Fruit fly (Drosophila melanogaster) whole organism, prepupa: ENCODE data around the gene rdgA.

Experiments used
- Blimp-1 ChIP-seq: fragments of 200-800 bp; sonication (Bioruptor generic); optimal IDR thresholded peaks from 3 replicates; lab custom pipeline; 2017; ENCODE audit warnings: missing biosample characterization, missing genetic modification characterization, mild to moderate bottlenecking, moderate library complexity, missing genetic modification reagents
- CG10631 ChIP-seq: fragments of 200-800 bp; sonication (Bioruptor generic); optimal IDR thresholded peaks from 2 replicates; lab custom pipeline; 2016; ENCODE audit warnings: missing biosample characterization, missing genetic modification characterization
- CG10669 ChIP-seq: fragments of 200-800 bp; sonication (Bioruptor generic); optimal IDR thresholded peaks from 3 replicates; lab custom pipeline; 2018; ENCODE audit warnings: missing biosample characterization, mild to moderate bottlenecking, missing genetic modification characterization, moderate library complexity
- CG11762 ChIP-seq: fragments of 200-800 bp; sonication (Bioruptor generic); optimal IDR thresholded peaks from 3 replicates; lab custom pipeline; 2016; ENCODE audit warnings: missing biosample characterization, missing genetic modification characterization; ENCODE audit not compliant: insufficient read depth
- CG11902 ChIP-seq: fragments of 200-800 bp; sonication (Bioruptor generic); optimal IDR thresholded peaks from 3 replicates; lab custom pipeline; 2016; ENCODE audit warnings: missing biosample characterization, missing genetic modification characterization
- CG1621 ChIP-seq: fragments of 200-800 bp; sonication (Bioruptor generic); optimal IDR thresholded peaks from 3 replicates; lab custom pipeline; 2018; ENCODE audit warnings: missing biosample characterization, mild to moderate bottlenecking, missing genetic modification characterization
- CG4318 ChIP-seq: fragments of 200-800 bp; sonication (Bioruptor generic); optimal IDR thresholded peaks from 3 replicates; lab custom pipeline; 2017; ENCODE audit warnings: missing biosample characterization, mild to moderate bottlenecking, missing genetic modification characterization
- CG6163 ChIP-seq: fragments of 200-800 bp; sonication (Bioruptor generic); IDR thresholded peaks from 3 replicates; pipeline ENCODE4 v1.3.6; 2022; ENCODE audit warnings: missing biosample characterization, missing genetic modification characterization
- CG6276 ChIP-seq: fragments of 200-800 bp; sonication (Bioruptor generic); optimal IDR thresholded peaks from 2 replicates; lab custom pipeline; 2017; ENCODE audit warnings: missing biosample characterization, mild to moderate bottlenecking, missing genetic modification characterization
- CG6792 ChIP-seq: fragments of 200-800 bp; sonication (Bioruptor generic); optimal IDR thresholded peaks from 3 replicates; lab custom pipeline; 2016; ENCODE audit warnings: missing biosample characterization, missing genetic modification characterization
- CG6808 ChIP-seq: fragments of 200-800 bp; sonication (Bioruptor generic); optimal IDR thresholded peaks from 3 replicates; lab custom pipeline; 2017; ENCODE audit warnings: missing biosample characterization, missing genetic modification characterization, mild to moderate bottlenecking, moderate library complexity, missing genetic modification reagents
- CG6854 ChIP-seq: fragments of 200-800 bp; sonication (Bioruptor generic); optimal IDR thresholded peaks from 2 replicates; lab custom pipeline; 2017; ENCODE audit warnings: missing biosample characterization, mild to moderate bottlenecking, missing genetic modification characterization
- CG7368 ChIP-seq: fragments of 200-800 bp; sonication (Bioruptor generic); optimal IDR thresholded peaks from 3 replicates; lab custom pipeline; 2016; ENCODE audit warnings: missing biosample characterization, missing genetic modification characterization
- CG8319 ChIP-seq: fragments of 200-800 bp; sonication (Bioruptor generic); optimal IDR thresholded peaks from 3 replicates; lab custom pipeline; 2016; ENCODE audit warnings: missing biosample characterization, missing genetic modification characterization
- CG8632 ChIP-seq: fragments of 200-800 bp; sonication (Bioruptor generic); optimal IDR thresholded peaks from 3 replicates; lab custom pipeline; 2016; ENCODE audit warnings: missing biosample characterization, missing genetic modification characterization
- Eip75B ChIP-seq: fragments of 200-800 bp; sonication (Bioruptor generic); optimal IDR thresholded peaks from 3 replicates; lab custom pipeline; 2016; ENCODE audit warnings: missing biosample characterization, missing genetic modification characterization
- Gug ChIP-seq: fragments of 200-800 bp; sonication (Bioruptor generic); IDR thresholded peaks from 2 replicates; pipeline ENCODE4 v1.3.6; 2022; ENCODE audit warnings: missing biosample characterization, missing genetic modification characterization
- Hr39 ChIP-seq: fragments of 200-800 bp; sonication (Bioruptor generic); optimal IDR thresholded peaks from 2 replicates; lab custom pipeline; 2016; ENCODE audit warnings: missing biosample characterization, missing genetic modification characterization
- Hr4 ChIP-seq: fragments of 200-800 bp; sonication (Bioruptor generic); optimal IDR thresholded peaks from 3 replicates; lab custom pipeline; 2016; ENCODE audit warnings: missing biosample characterization, missing genetic modification characterization
- Met ChIP-seq: fragments of 200-800 bp; sonication (Bioruptor generic); optimal IDR thresholded peaks from 3 replicates; lab custom pipeline; 2016; ENCODE audit warnings: missing biosample characterization, missing genetic modification characterization
- Smox ChIP-seq: fragments of 200-800 bp; sonication (Bioruptor generic); optimal IDR thresholded peaks from 3 replicates; lab custom pipeline; 2016; ENCODE audit warnings: missing biosample characterization, missing genetic modification characterization
- Sox102F ChIP-seq: fragments of 200-800 bp; sonication (Bioruptor generic); optimal IDR thresholded peaks from 2 replicates; lab custom pipeline; 2016; ENCODE audit warnings: missing biosample characterization, mild to moderate bottlenecking, missing genetic modification characterization
- Sox14 ChIP-seq: fragments of 200-800 bp; sonication (Bioruptor generic); optimal IDR thresholded peaks from 3 replicates; lab custom pipeline; 2016; ENCODE audit warnings: missing biosample characterization, missing genetic modification characterization
- acj6 ChIP-seq: fragments of 200-800 bp; sonication (Bioruptor generic); optimal IDR thresholded peaks from 3 replicates; lab custom pipeline; 2016; ENCODE audit warnings: missing biosample characterization, missing genetic modification characterization
- cyc ChIP-seq: fragments of 200-800 bp; sonication (Bioruptor generic); optimal IDR thresholded peaks from 3 replicates; lab custom pipeline; 2016; ENCODE audit warnings: missing biosample characterization, missing genetic modification characterization
- dsx ChIP-seq: fragments of 200-800 bp; optimal IDR thresholded peaks from 3 replicates; lab custom pipeline; 2019; ENCODE audit warnings: missing biosample characterization, mild to moderate bottlenecking, missing genetic modification characterization, moderate library complexity; ENCODE audit not compliant: poor library complexity, severe bottlenecking
- fd59A ChIP-seq: fragments of 200-800 bp; sonication (Bioruptor generic); optimal IDR thresholded peaks from 2 replicates; lab custom pipeline; 2017; ENCODE audit warnings: missing biosample characterization, mild to moderate bottlenecking, missing genetic modification characterization, missing genetic modification reagents
- fkh ChIP-seq: fragments of 200-800 bp; sonication (Bioruptor generic); optimal IDR thresholded peaks from 3 replicates; lab custom pipeline; 2017; ENCODE audit warnings: missing biosample characterization, mild to moderate bottlenecking, missing genetic modification characterization, moderate library complexity
- net ChIP-seq: fragments of 200-800 bp; sonication (Bioruptor generic); optimal IDR thresholded peaks from 3 replicates; lab custom pipeline; 2016; ENCODE audit warnings: missing biosample characterization, missing genetic modification characterization
- spab ChIP-seq: fragments of 200-800 bp; sonication (Bioruptor generic); optimal IDR thresholded peaks from 2 replicates; lab custom pipeline; 2017; ENCODE audit warnings: missing biosample characterization, mild to moderate bottlenecking, missing genetic modification characterization, missing genetic modification reagents
- ss ChIP-seq, 2 experiments: fragments of 200-800 bp; sonication (Bioruptor generic); optimal IDR thresholded peaks; 2 replicates in 1 of 2; 3 replicates in 1 of 2; lab custom pipeline; 2017 to 2018; ENCODE audit warnings: mild to moderate bottlenecking in 2 of 2, missing biosample characterization in 2 of 2, missing genetic modification characterization in 2 of 2, moderate library complexity in 1 of 2
- topi ChIP-seq: fragments of 200-800 bp; sonication (Bioruptor generic); optimal IDR thresholded peaks from 3 replicates; lab custom pipeline; 2016; ENCODE audit warnings: missing biosample characterization, missing genetic modification characterization
- vri ChIP-seq: fragments of 200-800 bp; sonication (Bioruptor generic); optimal IDR thresholded peaks from 3 replicates; lab custom pipeline; 2016; ENCODE audit warnings: missing biosample characterization, mild to moderate bottlenecking, missing genetic modification characterization

Gene rdgA

dm6 chrX:9078263-9078662 lies 171.4 kb downstream of the rdgA start, which contains the start of gene CG44325 (continued):
- TF ChIP-seq CG7368 (GFP tag; lab: Kevin White, UChicago): peak; percentile 49
- peak; percentile 74; the same call in 2 of the 3 replicates for TF ChIP-seq CG6163 (GFP tag; lab: Robert Waterston, UW)
- no peak for TF ChIP-seq CG8319 (GFP tag; lab: Kevin White, UChicago)
- peak; percentile 49 for TF ChIP-seq Eip75B (GFP tag; lab: Kevin White, UChicago)
- no peak for TF ChIP-seq CG11902 (GFP tag; lab: Kevin White, UChicago)
- TF ChIP-seq fkh (GFP tag; lab: Kevin White, UChicago): no peak
- TF ChIP-seq Hr4 (GFP tag; lab: Kevin White, UChicago): no peak
- no peak for TF ChIP-seq CG4318 (GFP tag; lab: Kevin White, UChicago)
- peak; percentile 50 for TF ChIP-seq topi (GFP tag; lab: Kevin White, UChicago)
- no peak for TF ChIP-seq CG8632 (GFP tag; lab: Kevin White, UChicago)
- TF ChIP-seq Blimp-1 (GFP tag; lab: Kevin White, UChicago): peak; percentile 98
- peak; percentile 17 for TF ChIP-seq Smox (GFP tag; lab: Kevin White, UChicago)
- TF ChIP-seq CG10669: peak; percentile 21
- no peak for TF ChIP-seq Gug (GFP tag; lab: Robert Waterston, UW)
- no peak for TF ChIP-seq acj6
- peak; percentile 50 for TF ChIP-seq dsx (GFP tag; lab: Kevin White, UChicago)
- no peak for TF ChIP-seq Hr39 (GFP tag; lab: Kevin White, UChicago)
- TF ChIP-seq spab (GFP tag; lab: Kevin White, UChicago): no peak
- peak; percentile 9 for TF ChIP-seq CG6808
- peak; percentile 66 for TF ChIP-seq CG1621 (tag; lab: Kevin White, UChicago)
- peak; percentile 8 for TF ChIP-seq Met
- TF ChIP-seq cyc (GFP tag; lab: Kevin White, UChicago): no peak
- no peak for TF ChIP-seq CG10631 (GFP tag; lab: Kevin White, UChicago)
- peak; percentile 64 for TF ChIP-seq vri (GFP tag; lab: Kevin White, UChicago)
- no peak for TF ChIP-seq CG11762 (GFP tag; lab: Kevin White, UChicago)
- TF ChIP-seq CG6854 (GFP tag; lab: Kevin White, UChicago): peak; percentile 83
- no peak for TF ChIP-seq fd59A (GFP tag; lab: Kevin White, UChicago)
- peak; percentile 11 for TF ChIP-seq Sox14
- peak; percentile 4 for TF ChIP-seq CG6792 (GFP tag; lab: Kevin White, UChicago)
- no peak for TF ChIP-seq CG6276 (GFP tag; lab: Kevin White, UChicago)
- TF ChIP-seq net (GFP tag; lab: Kevin White, UChicago): peak; percentile 57
- TF ChIP-seq Sox102F (GFP tag; lab: Kevin White, UChicago): peak; percentile 70
- TF ChIP-seq ss (GFP tag; optimal IDR thresholded peaks at IDR 0.05; lab: Kevin White, UChicago): peak; percentile 38 to 62
